Worm (Caenorhabditis elegans): Measurements from ENCODE around the gene F59E12.9.

DNA sequence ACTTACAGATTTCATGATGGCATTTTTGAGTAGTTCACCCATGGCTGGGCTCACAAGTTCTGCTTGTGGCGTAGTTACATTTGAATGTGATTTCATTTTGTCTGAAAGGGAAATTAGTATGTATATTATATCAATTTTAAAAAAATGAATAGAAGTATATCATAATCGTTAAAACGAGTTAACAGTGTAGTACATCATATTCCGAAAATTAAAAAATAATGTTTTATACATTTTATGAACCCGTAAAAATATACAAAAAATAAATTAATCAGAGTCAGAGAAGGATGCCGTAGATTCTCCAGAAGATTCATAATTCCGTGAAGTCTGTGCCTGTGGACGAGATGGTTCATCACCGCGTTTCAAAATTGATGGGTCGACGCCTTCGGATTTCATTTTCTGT, at the start of gene F59E12.9:
- TF ChIP-seq fos-1 (tag; optimal IDR thresholded peaks at IDR 0.05) (no peak), elt-3 (tag; optimal IDR thresholded peaks at IDR 0.05) (no peak), ztf-11 (tag; optimal IDR thresholded peaks at IDR 0.05) (no peak), snpc-4 (tag; optimal IDR thresholded peaks at IDR 0.05) (no peak), skn-1 (tag; optimal IDR thresholded peaks at IDR 0.05) (no peak)

Data from whole organism, L3 larva.